Worm (Caenorhabditis elegans): ENCODE results near the gene ZK856.14.

DNA sequence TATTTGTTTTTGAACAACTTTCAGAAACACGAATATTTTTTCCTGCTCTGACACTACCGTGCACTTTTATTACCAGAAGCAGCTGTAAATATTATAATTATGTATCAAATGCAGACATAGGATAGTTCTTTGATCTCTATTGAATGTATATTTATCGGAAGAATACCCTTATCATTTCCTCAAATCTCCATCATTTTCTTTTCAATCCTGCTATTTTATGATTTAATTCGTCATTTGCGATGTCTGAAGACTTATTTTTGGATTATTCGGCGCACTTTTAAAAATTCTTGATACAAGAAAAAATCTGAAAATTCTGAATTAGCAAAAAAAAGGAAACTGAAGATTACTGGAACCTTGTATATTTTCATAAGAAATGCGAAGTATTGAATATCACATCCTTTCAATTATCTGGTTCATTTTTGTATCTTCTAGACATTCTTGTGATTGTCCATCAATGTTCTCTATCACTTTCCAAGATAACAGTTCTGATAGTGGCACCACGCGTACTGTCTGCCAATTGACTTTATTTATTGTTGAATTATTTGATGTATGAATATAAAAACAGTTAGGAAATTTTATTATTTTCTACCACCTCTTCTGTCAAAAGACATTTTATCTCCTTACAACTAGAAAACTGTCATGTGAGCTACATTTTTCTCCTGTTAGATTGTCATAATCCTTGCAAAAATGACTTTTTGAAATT is 27.3 kb downstream of the ZK856.14 start:
- TF ChIP-seq nhr-12 (tag; optimal IDR thresholded peaks at IDR 0.05) (no peak), mab-5 (tag; optimal IDR thresholded peaks at IDR 0.05) (no peak)

Data from whole organism, mixed stage, embryonic.